Worm (Caenorhabditis elegans) whole organism, late embryonic: ENCODE measurements around the gene ivd-1.

Source experiments
- C08G9.2 ChIP-seq: sonication (generic microtip); optimal IDR thresholded peaks from 2 replicates; lab custom pipeline; 2016; ENCODE audit warnings: mild to moderate bottlenecking, missing genetic modification characterization, moderate library complexity, missing compliant biosample characterization
- C38D4.7 ChIP-seq: fragments of 200-800 bp; sonication (Bioruptor generic); optimal IDR thresholded peaks from 2 replicates; lab custom pipeline; 2018; ENCODE audit warnings: mild to moderate bottlenecking, missing genetic modification characterization, moderate library complexity, missing compliant biosample characterization
- K09A11.1 ChIP-seq: sonication (generic microtip); optimal IDR thresholded peaks from 2 replicates; lab custom pipeline; 2017; ENCODE audit warnings: antibody characterized with exemption, mild to moderate bottlenecking, missing genetic modification characterization, missing compliant biosample characterization; ENCODE audit not compliant: insufficient read depth
- Y22D7AL.16 ChIP-seq: sonication (generic microtip); optimal IDR thresholded peaks from 2 replicates; lab custom pipeline; 2016; ENCODE audit warnings: missing genetic modification characterization, missing compliant biosample characterization
- ceh-14 ChIP-seq: sonication (generic microtip); optimal IDR thresholded peaks from 2 replicates; lab custom pipeline; 2016; ENCODE audit warnings: missing genotype, missing genetic modification characterization, missing compliant biosample characterization
- ceh-18 ChIP-seq: sonication (generic microtip); optimal IDR thresholded peaks from 2 replicates; lab custom pipeline; 2016; ENCODE audit warnings: missing genetic modification characterization, missing compliant biosample characterization
- ceh-2 ChIP-seq: sonication (generic microtip); optimal IDR thresholded peaks from 2 replicates; lab custom pipeline; 2016; ENCODE audit warnings: missing genotype, missing genetic modification characterization, missing compliant biosample characterization
- ceh-22 ChIP-seq: sonication (generic microtip); optimal IDR thresholded peaks from 2 replicates; lab custom pipeline; 2017; ENCODE audit warnings: missing biosample characterization, missing genetic modification characterization
- ceh-24 ChIP-seq: sonication (generic microtip); optimal IDR thresholded peaks from 2 replicates; lab custom pipeline; 2016; ENCODE audit warnings: mild to moderate bottlenecking, missing genetic modification characterization, missing compliant biosample characterization
- ceh-34 ChIP-seq: sonication (generic microtip); optimal IDR thresholded peaks from 2 replicates; lab custom pipeline; 2016; ENCODE audit warnings: mild to moderate bottlenecking, missing genetic modification characterization, missing compliant biosample characterization
- ceh-45 ChIP-seq: fragments of 200-800 bp; sonication (Bioruptor generic); IDR thresholded peaks from 2 replicates; pipeline ENCODE4 v1.3.6; 2022; ENCODE audit warnings: missing genetic modification reagents, missing genetic modification characterization, missing compliant biosample characterization
- ceh-6 ChIP-seq: fragments of 200-800 bp; sonication (Bioruptor generic); optimal IDR thresholded peaks from 2 replicates; lab custom pipeline; 2018; ENCODE audit warnings: mild to moderate bottlenecking, missing genetic modification characterization, missing compliant biosample characterization
- che-1 ChIP-seq: sonication (generic microtip); optimal IDR thresholded peaks from 2 replicates; lab custom pipeline; 2016; ENCODE audit warnings: mild to moderate bottlenecking, missing genetic modification characterization, missing compliant biosample characterization
- dmd-4 ChIP-seq: sonication (generic microtip); optimal IDR thresholded peaks from 2 replicates; lab custom pipeline; 2016; ENCODE audit warnings: borderline replicate concordance, missing genetic modification characterization, missing compliant biosample characterization
- elt-4 ChIP-seq: sonication (generic microtip); optimal IDR thresholded peaks from 2 replicates; lab custom pipeline; 2016; ENCODE audit warnings: missing genetic modification characterization, missing compliant biosample characterization
- eyg-1 ChIP-seq: sonication (generic microtip); optimal IDR thresholded peaks from 2 replicates; lab custom pipeline; 2016; ENCODE audit warnings: missing genotype, missing genetic modification characterization, missing compliant biosample characterization
- fax-1 ChIP-seq: sonication (generic microtip); optimal IDR thresholded peaks from 2 replicates; lab custom pipeline; 2016; ENCODE audit warnings: missing genotype, missing genetic modification characterization, missing compliant biosample characterization
- fkh-10 ChIP-seq: fragments of 150-350 bp; optimal IDR thresholded peaks from 2 replicates; lab custom pipeline; 2014; ENCODE audit warnings: missing biosample characterization, missing genetic modification reagents, missing genetic modification characterization
- gmeb-2 ChIP-seq: sonication (generic microtip); optimal IDR thresholded peaks from 2 replicates; lab custom pipeline; 2016; ENCODE audit warnings: missing genetic modification characterization, inconsistent platforms, missing compliant biosample characterization
- hlh-13 ChIP-seq: fragments of 200-800 bp; sonication (Bioruptor generic); optimal IDR thresholded peaks from 2 replicates; lab custom pipeline; 2018; ENCODE audit warnings: mild to moderate bottlenecking, missing genetic modification characterization, missing compliant biosample characterization
- hlh-15 ChIP-seq: sonication (generic microtip); optimal IDR thresholded peaks from 2 replicates; lab custom pipeline; 2016; ENCODE audit warnings: missing genetic modification characterization, missing compliant biosample characterization
- hlh-8 ChIP-seq: sonication (generic microtip); optimal IDR thresholded peaks from 2 replicates; lab custom pipeline; 2016; ENCODE audit warnings: missing genotype, missing genetic modification characterization, missing compliant biosample characterization
- lim-6 ChIP-seq: sonication (generic microtip); optimal IDR thresholded peaks from 2 replicates; lab custom pipeline; 2016; ENCODE audit warnings: missing genetic modification characterization, missing compliant biosample characterization
- lin-11 ChIP-seq: fragments of 200-800 bp; sonication (Bioruptor generic); optimal IDR thresholded peaks from 2 replicates; lab custom pipeline; 2018; ENCODE audit warnings: mild to moderate bottlenecking, missing genetic modification characterization, missing compliant biosample characterization
- nfya-1 ChIP-seq: sonication (generic microtip); optimal IDR thresholded peaks from 2 replicates; lab custom pipeline; 2017; ENCODE audit warnings: missing genetic modification characterization, mild to moderate bottlenecking, missing compliant biosample characterization, antibody characterized with exemption, moderate library complexity
- nhr-232 ChIP-seq: sonication (generic microtip); optimal IDR thresholded peaks from 2 replicates; lab custom pipeline; 2016; ENCODE audit warnings: missing genetic modification characterization, missing compliant biosample characterization
- odd-2 ChIP-seq: sonication (generic microtip); optimal IDR thresholded peaks from 2 replicates; lab custom pipeline; 2017; ENCODE audit warnings: antibody characterized with exemption, mild to moderate bottlenecking, missing genetic modification characterization, missing compliant biosample characterization
- pat-9 ChIP-seq: fragments of 200-800 bp; sonication (Bioruptor generic); optimal IDR thresholded peaks from 2 replicates; lab custom pipeline; 2018; ENCODE audit warnings: mild to moderate bottlenecking, missing genetic modification characterization, moderate library complexity, missing compliant biosample characterization
- pax-1 ChIP-seq: fragments of 150-350 bp; optimal IDR thresholded peaks from 2 replicates; lab custom pipeline; 2014; ENCODE audit warnings: missing biosample characterization, missing genetic modification characterization
- pha-2 ChIP-seq: sonication (generic microtip); optimal IDR thresholded peaks from 2 replicates; lab custom pipeline; 2017; ENCODE audit warnings: mild to moderate bottlenecking, missing genetic modification characterization, missing compliant biosample characterization
- rnt-1 ChIP-seq: sonication (generic microtip); optimal IDR thresholded peaks from 2 replicates; lab custom pipeline; 2016; ENCODE audit warnings: missing genetic modification characterization, missing compliant biosample characterization
- sdc-2 ChIP-seq: sonication (generic microtip); optimal IDR thresholded peaks from 2 replicates; lab custom pipeline; 2016; ENCODE audit warnings: missing genotype, missing genetic modification characterization, missing compliant biosample characterization
- sox-4 ChIP-seq: sonication (generic microtip); optimal IDR thresholded peaks from 2 replicates; lab custom pipeline; 2017; ENCODE audit warnings: mild to moderate bottlenecking, missing genetic modification characterization, inconsistent platforms, missing compliant biosample characterization
- syd-9 ChIP-seq: sonication (generic microtip); optimal IDR thresholded peaks from 2 replicates; lab custom pipeline; 2016; ENCODE audit warnings: mild to moderate bottlenecking, missing genetic modification characterization, moderate library complexity, missing compliant biosample characterization
- tbx-2 ChIP-seq: sonication (generic microtip); optimal IDR thresholded peaks from 2 replicates; lab custom pipeline; 2016; ENCODE audit warnings: missing genetic modification characterization, missing compliant biosample characterization
- ttx-3 ChIP-seq: sonication (generic microtip); optimal IDR thresholded peaks from 2 replicates; lab custom pipeline; 2016; ENCODE audit warnings: missing genetic modification reagents, missing genetic modification characterization, missing compliant biosample characterization
- unc-42 ChIP-seq: sonication (generic microtip); optimal IDR thresholded peaks from 2 replicates; lab custom pipeline; 2016; ENCODE audit warnings: missing genotype, missing genetic modification characterization, missing compliant biosample characterization
- unc-55 ChIP-seq: sonication (generic microtip); optimal IDR thresholded peaks from 2 replicates; lab custom pipeline; 2017; ENCODE audit warnings: missing biosample characterization, missing genetic modification reagents, missing genetic modification characterization
- zip-5 ChIP-seq: sonication (generic microtip); optimal IDR thresholded peaks from 2 replicates; lab custom pipeline; 2016; ENCODE audit warnings: missing genetic modification characterization, missing compliant biosample characterization

The ivd-1 gene

ce11 chrIV:5054297-5054696 is 34.4 kb downstream of the ivd-1 start:
- no peak for TF ChIP-seq ceh-24 (tag; lab: Kevin White, UChicago)
- no peak for TF ChIP-seq nfya-1 (tag; lab: Kevin White, UChicago)
- TF ChIP-seq elt-4 (tag; lab: Kevin White, UChicago), result no peak
- TF ChIP-seq sdc-2 (tag; lab: Kevin White, UChicago), result no peak
- no peak for TF ChIP-seq pha-2 (tag; lab: Kevin White, UChicago)
- TF ChIP-seq ceh-22 (tag; lab: Kevin White, UChicago), result no peak
- no peak for TF ChIP-seq odd-2 (tag; lab: Kevin White, UChicago)
- no peak for TF ChIP-seq nhr-232 (tag; lab: Kevin White, UChicago)
- no peak for TF ChIP-seq pat-9 (tag; lab: Kevin White, UChicago)
- TF ChIP-seq ceh-45, result no peak
- TF ChIP-seq pax-1, result no peak
- no peak for TF ChIP-seq unc-42 (tag; lab: Kevin White, UChicago)
- TF ChIP-seq C08G9.2 (tag; lab: Kevin White, UChicago), result no peak
- no peak for TF ChIP-seq ceh-18

- no peak for TF ChIP-seq dmd-4
- no peak for TF ChIP-seq nfya-1 (tag; lab: Kevin White, UChicago)
- TF ChIP-seq ceh-14 (tag; lab: Kevin White, UChicago), result no peak
- no peak for TF ChIP-seq rnt-1 (tag; lab: Kevin White, UChicago)
- no peak for TF ChIP-seq Y22D7AL.16 (tag; lab: Kevin White, UChicago)
- TF ChIP-seq eyg-1 (tag; lab: Kevin White, UChicago), result no peak
- no peak for TF ChIP-seq unc-55
- no peak for TF ChIP-seq fax-1 (tag; lab: Kevin White, UChicago)
- TF ChIP-seq lim-6 (tag; lab: Kevin White, UChicago), result no peak
- TF ChIP-seq odd-2 (tag; lab: Kevin White, UChicago), result no peak
- TF ChIP-seq unc-42 (tag; lab: Kevin White, UChicago), result no peak
- TF ChIP-seq hlh-15 (tag; lab: Kevin White, UChicago), result no peak
Measured at ce11 chrIV:5045389-5045788, 43.3 kb downstream of the ivd-1 start, which contains the start of gene hot-9. TSS of gene hot-9 (minus strand) at chrIV:5045489.

ce11 chrIV:5038744-5039143 is 49.9 kb downstream of the ivd-1 start:
- no peak for TF ChIP-seq fkh-10 (GFP tag; lab: Kevin White, UChicago)
- TF ChIP-seq che-1, result peak; percentile 39
- peak; percentile 32 for TF ChIP-seq nhr-232 (tag; lab: Kevin White, UChicago)
- TF ChIP-seq ceh-45, result 0 out of 2 replicates have a peak, but pooled peaks have one; percentile 8
- peak; percentile 3 for TF ChIP-seq lin-11
- TF ChIP-seq Y22D7AL.16 (tag; lab: Kevin White, UChicago), result no peak
- peak; percentile 23 for TF ChIP-seq pat-9 (tag; lab: Kevin White, UChicago)
- peak; percentile 3 for TF ChIP-seq nfya-1 (tag; lab: Kevin White, UChicago)
- TF ChIP-seq C38D4.7 (GFP tag; lab: Kevin White, UChicago), result peak; percentile 26
- peak; percentile 39 for TF ChIP-seq ttx-3 (tag; lab: Kevin White, UChicago)
- peak; percentile 29 for TF ChIP-seq sox-4 (tag; lab: Kevin White, UChicago)
- TF ChIP-seq syd-9 (tag; lab: Kevin White, UChicago), result no peak
- TF ChIP-seq ceh-34 (tag; lab: Kevin White, UChicago), result no peak
- no peak for TF ChIP-seq tbx-2 (tag; lab: Kevin White, UChicago)
- peak; percentile 21 for TF ChIP-seq ceh-6 (GFP tag; lab: Kevin White, UChicago)
- TF ChIP-seq gmeb-2 (tag; lab: Kevin White, UChicago), result peak; percentile 38
- TF ChIP-seq, all 69 proteins: peak for 11

- TF ChIP-seq hlh-8 (tag; lab: Kevin White, UChicago) (no peak), C08G9.2 (tag; lab: Kevin White, UChicago) (no peak), gmeb-2 (tag; lab: Kevin White, UChicago) (no peak), pha-2 (tag; lab: Kevin White, UChicago) (no peak), dmd-4 (no peak), eyg-1 (tag; lab: Kevin White, UChicago) (no peak), K09A11.1 (tag; lab: Kevin White, UChicago) (no peak), che-1 (no peak), ceh-2 (tag; lab: Kevin White, UChicago) (no peak), hlh-13 (GFP tag; lab: Kevin White, UChicago) (no peak), lim-6 (tag; lab: Kevin White, UChicago) (no peak), zip-5 (tag; lab: Kevin White, UChicago) (no peak)
Measured at ce11 chrIV:5037489-5037888, 51.2 kb downstream of the ivd-1 start, which contains the start of gene C09B9.1. TSS of gene C09B9.1 (plus strand) at chrIV:5037789.
